Fruit fly (Drosophila melanogaster): ENCODE measurements around the gene Septin4.
A peak's percentile ranks its signal among the peaks of the same experiment; 100 is the strongest.

Gene Septin4

DNA sequence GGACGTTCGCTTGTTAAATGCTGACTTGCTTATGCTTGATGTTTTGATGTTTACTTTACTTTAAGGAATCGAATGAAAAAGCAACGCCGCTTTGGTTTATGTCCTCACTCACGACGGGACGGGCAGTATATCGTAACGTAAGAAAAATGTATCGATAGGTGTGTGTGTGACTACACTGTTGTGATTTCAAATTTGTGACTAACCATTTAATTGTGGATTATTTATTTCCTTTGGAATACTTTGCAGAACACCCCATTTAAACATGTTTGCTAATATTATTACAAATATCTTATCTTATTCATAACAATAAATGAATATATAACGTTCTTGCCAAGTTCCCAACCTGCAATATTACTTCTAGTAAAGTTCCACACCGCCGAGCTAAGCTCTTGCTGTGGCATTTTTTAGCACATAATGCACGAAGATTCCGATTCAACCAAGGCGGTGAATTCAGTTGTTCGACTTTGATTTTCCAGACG is 40.0 kb downstream of the Septin4 start, which contains the start of the genes Nemp and r (continued):
- TF ChIP-seq Sry-β (GFP tag; optimal IDR thresholded peaks at IDR 0.05) (no peak), CG3838 (GFP tag; optimal IDR thresholded peaks at IDR 0.05) (no peak), CG12155 (GFP tag; optimal IDR thresholded peaks at IDR 0.05) (no peak), vfl (GFP tag; optimal IDR thresholded peaks at IDR 0.05) (no peak), B-H1 (GFP tag; IDR thresholded peaks at IDR 0.05) (no peak), CG43689 (GFP tag; IDR thresholded peaks at IDR 0.05) (no peak), klu (GFP tag; IDR thresholded peaks at IDR 0.05) (no peak), grau (tag; optimal IDR thresholded peaks at IDR 0.05) (no peak), CG13123 (GFP tag; optimal IDR thresholded peaks at IDR 0.05) (no peak), Lim3 (GFP tag; IDR thresholded peaks at IDR 0.05) (no peak), CG6765 (GFP tag; optimal IDR thresholded peaks at IDR 0.05) (no peak), CG9609 (GFP tag; optimal IDR thresholded peaks at IDR 0.05) (no peak), luna (GFP tag; optimal IDR thresholded peaks at IDR 0.05) (no peak), CG1647 (GFP tag; optimal IDR thresholded peaks at IDR 0.05) (no peak), Mes4 (GFP tag; optimal IDR thresholded peaks at IDR 0.05) (no peak), sens-2 (GFP tag; IDR thresholded peaks at IDR 0.05) (no peak), CG6272 (GFP tag; IDR thresholded peaks at IDR 0.05) (no peak), CG7745 (tag; optimal IDR thresholded peaks at IDR 0.05) (no peak), nau (GFP tag; optimal IDR thresholded peaks at IDR 0.05) (no peak), dm (GFP tag; optimal IDR thresholded peaks at IDR 0.05) (no peak), bsh (GFP tag; optimal IDR thresholded peaks at IDR 0.05) (no peak), HLH54F (GFP tag; optimal IDR thresholded peaks at IDR 0.05) (no peak), Mad (GFP tag; optimal IDR thresholded peaks at IDR 0.05) (no peak), Scr (GFP tag; IDR thresholded peaks at IDR 0.05; ENCODE audit: partially characterized antibody) (peak; percentile 79), pb (GFP tag; optimal IDR thresholded peaks at IDR 0.05) (no peak), CG10147 (GFP tag; optimal IDR thresholded peaks at IDR 0.05) (no peak), NK7.1 (GFP tag; optimal IDR thresholded peaks at IDR 0.05) (no peak), CG12744 (GFP tag; optimal IDR thresholded peaks at IDR 0.05) (no peak), ac (GFP tag; optimal IDR thresholded peaks at IDR 0.05) (no peak), CG12236 (GFP tag; optimal IDR thresholded peaks at IDR 0.05) (no peak), B-H2 (GFP tag; optimal IDR thresholded peaks at IDR 0.05) (no peak), hth (optimal IDR thresholded peaks at IDR 0.05) (no peak), esg (GFP tag; conservative IDR thresholded peaks at IDR 0.05) (no peak), salm (tag; optimal IDR thresholded peaks at IDR 0.05) (no peak), Nf-YA (GFP tag; IDR thresholded peaks at IDR 0.05) (no peak), gt (GFP tag; IDR thresholded peaks at IDR 0.05) (no peak), Aef1 (GFP tag; IDR thresholded peaks at IDR 0.05) (no peak), PHDP (tag; optimal IDR thresholded peaks at IDR 0.05) (no peak), vnd (GFP tag; IDR thresholded peaks at IDR 0.05; ENCODE audit: partially characterized antibody) (peak; percentile 62; the same call in 2 of the 3 replicates), cwo (GFP tag; optimal IDR thresholded peaks at IDR 0.05) (no peak), ATbp (GFP tag; optimal IDR thresholded peaks at IDR 0.05) (no peak), CG13894 (tag; optimal IDR thresholded peaks at IDR 0.05) (no peak), CG14965 (GFP tag; optimal IDR thresholded peaks at IDR 0.05; ENCODE audit: borderline replicate concordance) (no peak), bowl (GFP tag; IDR thresholded peaks at IDR 0.05) (no peak), Eip74EF (GFP tag; optimal IDR thresholded peaks at IDR 0.05) (no peak), CG4854 (GFP tag; optimal IDR thresholded peaks at IDR 0.05) (no peak), CG12299 (tag; optimal IDR thresholded peaks at IDR 0.05) (no peak), otp (GFP tag; IDR thresholded peaks at IDR 0.05) (no peak), tll (GFP tag; optimal IDR thresholded peaks at IDR 0.05) (peak in 1 of 2 experiments; percentile 6), Meics (GFP tag; optimal IDR thresholded peaks at IDR 0.05) (no peak), ato (GFP tag; IDR thresholded peaks at IDR 0.05; ENCODE audit: partially characterized antibody) (no peak)

All from whole organism, embryonic.